Worm (Caenorhabditis elegans) whole organism, late embryonic: ENCODE results near the gene F42C5.5.

Experiments used
- F13H6.1 ChIP-seq: sonication (generic microtip); optimal IDR thresholded peaks from 2 replicates; lab custom pipeline; 2016; ENCODE audit warnings: missing genetic modification characterization, missing compliant biosample characterization
- Y22D7AL.16 ChIP-seq: sonication (generic microtip); optimal IDR thresholded peaks from 2 replicates; lab custom pipeline; 2016; ENCODE audit warnings: missing genetic modification characterization, missing compliant biosample characterization
- ceh-14 ChIP-seq: sonication (generic microtip); optimal IDR thresholded peaks from 2 replicates; lab custom pipeline; 2016; ENCODE audit warnings: missing genotype, missing genetic modification characterization, missing compliant biosample characterization
- ceh-19 ChIP-seq: fragments of 200-800 bp; sonication (Bioruptor generic); optimal IDR thresholded peaks from 2 replicates; lab custom pipeline; 2018; ENCODE audit warnings: mild to moderate bottlenecking, missing genetic modification characterization, missing compliant biosample characterization
- ceh-2 ChIP-seq: sonication (generic microtip); optimal IDR thresholded peaks from 2 replicates; lab custom pipeline; 2016; ENCODE audit warnings: missing genotype, missing genetic modification characterization, missing compliant biosample characterization
- ceh-24 ChIP-seq: sonication (generic microtip); optimal IDR thresholded peaks from 2 replicates; lab custom pipeline; 2016; ENCODE audit warnings: mild to moderate bottlenecking, missing genetic modification characterization, missing compliant biosample characterization
- ceh-48 ChIP-seq: sonication (generic microtip); optimal IDR thresholded peaks from 2 replicates; lab custom pipeline; 2016; ENCODE audit warnings: missing genetic modification characterization, inconsistent platforms, missing compliant biosample characterization
- ceh-6 ChIP-seq: fragments of 200-800 bp; sonication (Bioruptor generic); optimal IDR thresholded peaks from 2 replicates; lab custom pipeline; 2018; ENCODE audit warnings: mild to moderate bottlenecking, missing genetic modification characterization, missing compliant biosample characterization
- che-1 ChIP-seq: sonication (generic microtip); optimal IDR thresholded peaks from 2 replicates; lab custom pipeline; 2016; ENCODE audit warnings: mild to moderate bottlenecking, missing genetic modification characterization, missing compliant biosample characterization
- ets-4 ChIP-seq: sonication (generic microtip); optimal IDR thresholded peaks from 2 replicates; lab custom pipeline; 2016; ENCODE audit warnings: missing genetic modification characterization, missing compliant biosample characterization
- eyg-1 ChIP-seq: sonication (generic microtip); optimal IDR thresholded peaks from 2 replicates; lab custom pipeline; 2016; ENCODE audit warnings: missing genotype, missing genetic modification characterization, missing compliant biosample characterization
- fax-1 ChIP-seq: sonication (generic microtip); optimal IDR thresholded peaks from 2 replicates; lab custom pipeline; 2016; ENCODE audit warnings: missing genotype, missing genetic modification characterization, missing compliant biosample characterization
- fkh-10 ChIP-seq: fragments of 150-350 bp; optimal IDR thresholded peaks from 2 replicates; lab custom pipeline; 2014; ENCODE audit warnings: missing biosample characterization, missing genetic modification reagents, missing genetic modification characterization
- gmeb-2 ChIP-seq: sonication (generic microtip); optimal IDR thresholded peaks from 2 replicates; lab custom pipeline; 2016; ENCODE audit warnings: missing genetic modification characterization, inconsistent platforms, missing compliant biosample characterization
- hlh-13 ChIP-seq: fragments of 200-800 bp; sonication (Bioruptor generic); optimal IDR thresholded peaks from 2 replicates; lab custom pipeline; 2018; ENCODE audit warnings: mild to moderate bottlenecking, missing genetic modification characterization, missing compliant biosample characterization
- hlh-6 ChIP-seq: sonication (generic microtip); optimal IDR thresholded peaks from 2 replicates; lab custom pipeline; 2016; ENCODE audit warnings: missing genotype, missing genetic modification characterization, missing compliant biosample characterization
- hlh-8 ChIP-seq: sonication (generic microtip); optimal IDR thresholded peaks from 2 replicates; lab custom pipeline; 2016; ENCODE audit warnings: missing genotype, missing genetic modification characterization, missing compliant biosample characterization
- lin-11 ChIP-seq: fragments of 200-800 bp; sonication (Bioruptor generic); optimal IDR thresholded peaks from 2 replicates; lab custom pipeline; 2018; ENCODE audit warnings: mild to moderate bottlenecking, missing genetic modification characterization, missing compliant biosample characterization
- mec-3 ChIP-seq: sonication (generic microtip); optimal IDR thresholded peaks from 2 replicates; lab custom pipeline; 2016; ENCODE audit warnings: borderline replicate concordance, missing genetic modification characterization, missing compliant biosample characterization
- nhr-11 ChIP-seq: fragments of 150-350 bp; optimal IDR thresholded peaks from 2 replicates; lab custom pipeline; 2014; ENCODE audit warnings: missing biosample characterization, missing genetic modification characterization
- nhr-232 ChIP-seq: sonication (generic microtip); optimal IDR thresholded peaks from 2 replicates; lab custom pipeline; 2016; ENCODE audit warnings: missing genetic modification characterization, missing compliant biosample characterization
- odd-2 ChIP-seq: sonication (generic microtip); optimal IDR thresholded peaks from 2 replicates; lab custom pipeline; 2017; ENCODE audit warnings: antibody characterized with exemption, mild to moderate bottlenecking, missing genetic modification characterization, missing compliant biosample characterization
- pag-3 ChIP-seq: sonication (generic microtip); optimal IDR thresholded peaks from 2 replicates; lab custom pipeline; 2016; ENCODE audit warnings: missing compliant biosample characterization, missing genetic modification characterization, borderline replicate concordance
- pat-9 ChIP-seq: fragments of 200-800 bp; sonication (Bioruptor generic); optimal IDR thresholded peaks from 2 replicates; lab custom pipeline; 2018; ENCODE audit warnings: mild to moderate bottlenecking, missing genetic modification characterization, moderate library complexity, missing compliant biosample characterization
- pax-1 ChIP-seq: fragments of 150-350 bp; optimal IDR thresholded peaks from 2 replicates; lab custom pipeline; 2014; ENCODE audit warnings: missing biosample characterization, missing genetic modification characterization
- pha-2 ChIP-seq: sonication (generic microtip); optimal IDR thresholded peaks from 2 replicates; lab custom pipeline; 2017; ENCODE audit warnings: mild to moderate bottlenecking, missing genetic modification characterization, missing compliant biosample characterization
- pha-4 ChIP-seq: fragments of 150-350 bp; optimal IDR thresholded peaks from 2 replicates; lab custom pipeline; 2018; ENCODE audit warnings: missing biosample characterization, missing genetic modification reagents, missing genetic modification characterization
- pros-1 ChIP-seq: fragments of 150-350 bp; optimal IDR thresholded peaks from 2 replicates; lab custom pipeline; 2014; ENCODE audit warnings: missing biosample characterization, missing genetic modification reagents, missing genetic modification characterization
- ref-2 ChIP-seq: sonication (generic microtip); optimal IDR thresholded peaks from 2 replicates; lab custom pipeline; 2016; ENCODE audit warnings: missing genetic modification characterization, missing compliant biosample characterization
- sdc-2 ChIP-seq: sonication (generic microtip); optimal IDR thresholded peaks from 2 replicates; lab custom pipeline; 2016; ENCODE audit warnings: missing genotype, missing genetic modification characterization, missing compliant biosample characterization
- sox-2 ChIP-seq: fragments of 200-800 bp; sonication (Bioruptor generic); IDR thresholded peaks from 2 replicates; pipeline ENCODE4 v1.3.6; 2022; ENCODE audit warnings: missing genetic modification reagents, missing genetic modification characterization, missing compliant biosample characterization
- syd-9 ChIP-seq: sonication (generic microtip); optimal IDR thresholded peaks from 2 replicates; lab custom pipeline; 2016; ENCODE audit warnings: mild to moderate bottlenecking, missing genetic modification characterization, moderate library complexity, missing compliant biosample characterization
- tbx-2 ChIP-seq: sonication (generic microtip); optimal IDR thresholded peaks from 2 replicates; lab custom pipeline; 2016; ENCODE audit warnings: missing genetic modification characterization, missing compliant biosample characterization
- ttx-3 ChIP-seq: sonication (generic microtip); optimal IDR thresholded peaks from 2 replicates; lab custom pipeline; 2016; ENCODE audit warnings: missing genetic modification reagents, missing genetic modification characterization, missing compliant biosample characterization
- unc-42 ChIP-seq: sonication (generic microtip); optimal IDR thresholded peaks from 2 replicates; lab custom pipeline; 2016; ENCODE audit warnings: missing genotype, missing genetic modification characterization, missing compliant biosample characterization
- zip-5 ChIP-seq: sonication (generic microtip); optimal IDR thresholded peaks from 2 replicates; lab custom pipeline; 2016; ENCODE audit warnings: missing genetic modification characterization, missing compliant biosample characterization

Gene F42C5.5

DNA sequence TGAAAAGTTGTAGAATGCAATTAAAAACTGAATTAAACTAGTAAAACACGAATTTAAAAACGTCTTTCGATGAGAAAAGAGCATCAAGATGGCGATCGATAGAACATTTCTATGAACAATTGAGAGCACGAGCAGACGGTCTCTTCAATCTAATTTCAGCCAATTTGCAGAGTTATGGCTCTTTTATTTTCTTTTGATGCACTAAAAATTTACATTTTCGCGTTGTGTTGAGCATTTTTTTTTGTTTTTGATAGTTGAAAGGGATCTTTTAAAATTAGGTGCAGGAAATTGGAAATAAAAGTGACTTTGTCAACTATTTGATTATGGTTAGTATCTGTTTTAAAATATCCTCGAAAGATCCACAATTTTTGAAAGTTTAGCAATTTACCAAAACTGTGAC, 15.0 kb upstream of the F42C5.5 start, which contains the start of gene F42C5.6:
Gene F42C5.6, minus strand, starts transcription at position 101 of the 400 bp plus-strand sequence.
- TF ChIP-seq sox-2 (no peak), ceh-2 (tag; lab: Kevin White, UChicago) (no peak), hlh-8 (tag; lab: Kevin White, UChicago) (no peak), unc-42 (tag; lab: Kevin White, UChicago) (no peak), odd-2 (tag; lab: Kevin White, UChicago) (no peak), fkh-10 (GFP tag; lab: Kevin White, UChicago) (no peak)

- TF ChIP-seq hlh-13 (GFP tag; lab: Kevin White, UChicago) (no peak), syd-9 (no peak), hlh-8 (tag; lab: Kevin White, UChicago) (no peak), gmeb-2 (no peak), ets-4 (tag; lab: Kevin White, UChicago) (no peak), pat-9 (tag; lab: Kevin White, UChicago) (no peak), nhr-11 (tag; lab: Kevin White, UChicago) (no peak), pha-4 (tag; lab: Kevin White, UChicago) (no peak), ceh-19 (GFP tag; lab: Kevin White, UChicago) (no peak), pag-3 (no peak), che-1 (no peak), ceh-14 (tag; lab: Kevin White, UChicago) (no peak), unc-42 (tag; lab: Kevin White, UChicago) (no peak), lin-11 (tag; lab: Kevin White, UChicago) (no peak), sdc-2 (tag; lab: Kevin White, UChicago) (no peak), pax-1 (tag; lab: Kevin White, UChicago) (no peak), nhr-232 (no peak), ceh-24 (tag; lab: Kevin White, UChicago) (no peak), ceh-6 (no peak), ttx-3 (no peak)
Observed at ce11 chrIV:7305325-7305724, 11.3 kb upstream of the F42C5.5 start, which contains the start of gene npr-27. Gene npr-27 (plus strand): TSS chrIV:7305625.

ce11 chrIV:7301481-7301880, 7.5 kb upstream of the F42C5.5 start:
- TF ChIP-seq hlh-13 (GFP tag; lab: Kevin White, UChicago), result no peak
- TF ChIP-seq ceh-6, result no peak
- no peak for TF ChIP-seq ref-2
- TF ChIP-seq tbx-2 (tag; lab: Kevin White, UChicago), result no peak
- no peak for TF ChIP-seq pha-2 (tag; lab: Kevin White, UChicago)
- no peak for TF ChIP-seq pag-3
- TF ChIP-seq fax-1 (tag; lab: Kevin White, UChicago), result no peak
- TF ChIP-seq mec-3 (tag; lab: Kevin White, UChicago), result no peak
- TF ChIP-seq ceh-48 (tag; lab: Kevin White, UChicago), result no peak
- TF ChIP-seq eyg-1 (tag; lab: Kevin White, UChicago), result no peak
- TF ChIP-seq, all 69 proteins: peak for 0

DNA sequence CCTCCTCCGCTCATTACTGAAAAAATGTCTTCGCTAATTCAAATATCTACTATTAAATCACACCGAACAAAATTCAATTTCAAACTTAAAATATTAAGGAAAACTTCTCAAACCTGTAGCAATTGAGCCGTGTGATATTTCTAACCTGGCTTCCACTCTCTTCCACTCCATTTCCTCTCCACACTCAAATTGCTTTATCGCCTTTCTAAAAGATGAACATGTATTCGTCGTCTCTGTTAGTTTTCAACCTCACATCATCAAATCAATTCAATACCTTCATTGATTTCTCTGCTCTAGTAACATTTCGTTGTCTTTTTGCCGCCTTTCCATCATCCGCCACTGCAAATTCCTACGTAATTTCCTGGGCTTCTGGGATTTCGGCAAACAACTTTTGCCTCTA, 2.1 kb downstream of the F42C5.5 start, which contains the start of gene F42C5.4:
Gene F42C5.4, minus strand, starts transcription at position 171 of the 400 bp plus-strand sequence.
- TF ChIP-seq pros-1 (no peak), zip-5 (tag; lab: Kevin White, UChicago) (no peak), Y22D7AL.16 (no peak), gmeb-2 (no peak), ceh-14 (tag; lab: Kevin White, UChicago) (no peak), hlh-6 (tag; lab: Kevin White, UChicago) (no peak), F13H6.1 (no peak), lin-11 (tag; lab: Kevin White, UChicago) (no peak), ceh-2 (tag; lab: Kevin White, UChicago) (no peak), tbx-2 (tag; lab: Kevin White, UChicago) (no peak), odd-2 (tag; lab: Kevin White, UChicago) (no peak)
